Fruit fly (Drosophila melanogaster) whole organism: ENCODE data around the gene CG1998.

Experiments used
- CG8478 ChIP-seq: fragments of >200 bp; optimal IDR thresholded peaks from 2 replicates; lab custom pipeline; 2018; ENCODE audit warnings: inconsistent platforms
- Dll ChIP-seq: fragments of >200 bp; optimal IDR thresholded peaks from 2 replicates; lab custom pipeline; 2017
- EcR ChIP-seq, 2 experiments: fragments of >200 bp; optimal IDR thresholded peaks; 2 replicates each; lab custom pipeline; 2017; ENCODE audit warnings: missing biosample characterization in 2 of 2, missing genetic modification characterization in 2 of 2, missing genetic modification reagents in 2 of 2
- pan ChIP-seq: fragments of >200 bp; optimal IDR thresholded peaks from 2 replicates; lab custom pipeline; 2017
- psq ChIP-seq: fragments of >200 bp; optimal IDR thresholded peaks from 2 replicates; lab custom pipeline; 2017
- usp ChIP-seq: fragments of >200 bp; optimal IDR thresholded peaks from 2 replicates; lab custom pipeline; 2017; ENCODE audit warnings: missing biosample characterization, missing genetic modification characterization, mixed read lengths

Gene CG1998

dm6 chrX:13412941-13413613 is at the start of gene CG1998, which contains the start of gene Set2:
Gene CG1998, minus strand, starts transcription at chrX:13413074.
Gene Set2, plus strand, starts transcription at chrX:13413242.
- TF ChIP-seq usp (GFP tag; lab: Kevin White, UChicago), result no peak

dm6 chrX:13457563-13457962 is 44.7 kb upstream of the CG1998 start, which contains the start of gene CG34324:
Gene CG34324, minus strand, starts transcription at chrX:13457663.
- no peak for TF ChIP-seq CG8478
- TF ChIP-seq Dll (lab: Kevin White, UChicago), result no peak
- TF ChIP-seq usp (GFP tag; lab: Kevin White, UChicago), result no peak
- TF ChIP-seq psq (lab: Kevin White, UChicago), result no peak
- TF ChIP-seq pan (lab: Kevin White, UChicago), result no peak
- no peak for TF ChIP-seq EcR (GFP tag; optimal IDR thresholded peaks at IDR 0.05; lab: Kevin White, UChicago)

dm6 chrX:13450754-13451153 is 37.9 kb upstream of the CG1998 start:
- no peak for TF ChIP-seq EcR (GFP tag; optimal IDR thresholded peaks at IDR 0.05; lab: Kevin White, UChicago)
- TF ChIP-seq CG8478, result no peak
- no peak for TF ChIP-seq pan (lab: Kevin White, UChicago)
- no peak for TF ChIP-seq Dll (lab: Kevin White, UChicago)
- no peak for TF ChIP-seq usp (GFP tag; lab: Kevin White, UChicago)
- TF ChIP-seq psq (lab: Kevin White, UChicago), result no peak

dm6 chrX:13447438-13447837 is 34.6 kb upstream of the CG1998 start:
- TF ChIP-seq usp (GFP tag; lab: Kevin White, UChicago) (no peak), EcR (GFP tag; optimal IDR thresholded peaks at IDR 0.05; lab: Kevin White, UChicago) (no peak)

- no peak for TF ChIP-seq EcR (GFP tag; optimal IDR thresholded peaks at IDR 0.05; lab: Kevin White, UChicago)
- no peak for TF ChIP-seq psq (lab: Kevin White, UChicago)
- no peak for TF ChIP-seq Dll (lab: Kevin White, UChicago)
- no peak for TF ChIP-seq pan (lab: Kevin White, UChicago)
Observed at dm6 chrX:13445695-13446094, 32.8 kb upstream of the CG1998 start, which contains the start of gene Neto. Gene Neto, plus strand, starts transcription at chrX:13445903.

dm6 chrX:13444687-13445086 is 31.8 kb upstream of the CG1998 start:
- no peak for TF ChIP-seq usp (GFP tag; lab: Kevin White, UChicago)
- no peak for TF ChIP-seq psq (lab: Kevin White, UChicago)
- no peak for TF ChIP-seq Dll (lab: Kevin White, UChicago)
- TF ChIP-seq CG8478, result no peak
- TF ChIP-seq EcR (GFP tag; optimal IDR thresholded peaks at IDR 0.05; lab: Kevin White, UChicago), result no peak
- TF ChIP-seq pan (lab: Kevin White, UChicago), result no peak

dm6 chrX:13434065-13434464 is 21.2 kb upstream of the CG1998 start:
- TF ChIP-seq psq (lab: Kevin White, UChicago), result no peak
- no peak for TF ChIP-seq usp (GFP tag; lab: Kevin White, UChicago)

- no peak for TF ChIP-seq usp (GFP tag; lab: Kevin White, UChicago)
- TF ChIP-seq pan (lab: Kevin White, UChicago), result no peak
- TF ChIP-seq Dll (lab: Kevin White, UChicago), result no peak
Observed at dm6 chrX:13421059-13421458, 8.2 kb upstream of the CG1998 start.

- TF ChIP-seq CG8478 (no peak), Dll (lab: Kevin White, UChicago) (peak; percentile 74)
Observed at dm6 chrX:13411376-13411973, 1.4 kb downstream of the CG1998 start.

- TF ChIP-seq EcR (GFP tag; optimal IDR thresholded peaks at IDR 0.05; lab: Kevin White, UChicago), result no peak
- no peak for TF ChIP-seq psq (lab: Kevin White, UChicago)
- TF ChIP-seq pan (lab: Kevin White, UChicago), result no peak
- no peak for TF ChIP-seq Dll (lab: Kevin White, UChicago)
- TF ChIP-seq usp (GFP tag; lab: Kevin White, UChicago), result no peak
- TF ChIP-seq CG8478, result no peak
Observed at dm6 chrX:13410887-13411286, 2.0 kb downstream of the CG1998 start.

- TF ChIP-seq psq (lab: Kevin White, UChicago) (no peak), CG8478 (no peak), usp (GFP tag; lab: Kevin White, UChicago) (no peak), EcR (GFP tag; optimal IDR thresholded peaks at IDR 0.05; lab: Kevin White, UChicago) (no peak), pan (lab: Kevin White, UChicago) (no peak), Dll (lab: Kevin White, UChicago) (no peak)
Observed at dm6 chrX:13407673-13408072, 5.2 kb downstream of the CG1998 start.

dm6 chrX:13406293-13406692 is 6.6 kb downstream of the CG1998 start:
- TF ChIP-seq psq (lab: Kevin White, UChicago) (no peak), EcR (GFP tag; optimal IDR thresholded peaks at IDR 0.05; lab: Kevin White, UChicago) (no peak), Dll (lab: Kevin White, UChicago) (no peak), usp (GFP tag; lab: Kevin White, UChicago) (no peak), pan (lab: Kevin White, UChicago) (no peak), CG8478 (no peak)
